Fruit fly (Drosophila melanogaster): ENCODE data around the gene CG8668.
A peak's percentile ranks its signal among the peaks of the same experiment; 100 is the strongest.

The CG8668 gene

DNA sequence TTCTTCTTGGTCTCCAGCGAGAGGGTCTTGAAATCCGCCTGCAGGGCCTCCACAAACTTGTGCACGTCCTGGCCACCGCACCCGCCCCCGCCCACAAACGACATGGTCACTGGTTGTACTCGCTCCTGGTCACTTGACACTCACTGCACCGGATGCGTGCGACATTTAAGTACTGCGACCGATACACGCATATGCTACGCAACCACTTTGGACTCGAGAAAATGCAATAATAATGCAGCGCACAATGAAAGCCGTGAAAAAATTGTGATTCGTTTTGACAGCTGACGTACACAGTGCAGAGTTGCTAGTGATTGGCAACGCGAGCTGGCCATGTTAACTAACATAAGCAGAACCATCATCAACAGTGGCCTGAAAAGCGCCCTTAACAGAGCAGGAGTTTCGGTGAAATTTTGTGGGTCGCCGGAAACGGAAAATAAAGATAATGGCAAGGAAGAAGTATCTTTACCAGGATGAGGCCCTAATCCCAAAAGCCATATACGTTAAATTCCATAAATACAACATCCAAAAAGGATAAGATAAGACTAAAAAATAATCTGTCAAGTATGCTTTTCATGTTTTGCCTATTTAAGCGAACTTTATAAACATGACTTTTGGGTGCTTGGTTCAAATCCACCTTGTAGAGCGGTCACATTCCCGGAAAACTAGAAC is 3.0 kb upstream of the CG8668 start, which contains the start of the genes mon2 and CG8673:
TSS of gene mon2 (minus strand) at position 300 of the 669 bp plus-strand sequence.
TSS of gene CG8673 (plus strand) at position 619 of the 669 bp plus-strand sequence.
- peak; percentile 7 for TF ChIP-seq noc (tag; optimal IDR thresholded peaks at IDR 0.05)

DNA sequence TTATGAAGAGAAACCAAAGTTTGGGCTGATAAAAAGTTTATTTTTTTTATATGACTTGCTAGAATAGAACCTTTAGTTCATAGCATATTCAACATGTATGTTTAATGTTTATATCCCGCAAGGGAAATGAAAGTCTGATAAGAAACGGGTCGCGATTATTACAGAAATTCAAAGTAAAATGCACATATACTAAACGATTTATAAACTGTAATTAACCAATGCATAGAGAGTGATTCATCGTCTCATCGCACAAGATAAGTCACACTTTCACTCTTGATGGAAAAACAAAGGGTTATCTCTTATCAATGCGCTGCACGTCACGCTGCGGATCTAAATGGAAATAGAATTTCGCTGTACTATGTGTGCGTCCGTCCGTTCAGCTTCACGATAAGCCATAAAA is 2.1 kb downstream of the CG8668 start:
- no peak for TF ChIP-seq noc (tag; optimal IDR thresholded peaks at IDR 0.05)

DNA sequence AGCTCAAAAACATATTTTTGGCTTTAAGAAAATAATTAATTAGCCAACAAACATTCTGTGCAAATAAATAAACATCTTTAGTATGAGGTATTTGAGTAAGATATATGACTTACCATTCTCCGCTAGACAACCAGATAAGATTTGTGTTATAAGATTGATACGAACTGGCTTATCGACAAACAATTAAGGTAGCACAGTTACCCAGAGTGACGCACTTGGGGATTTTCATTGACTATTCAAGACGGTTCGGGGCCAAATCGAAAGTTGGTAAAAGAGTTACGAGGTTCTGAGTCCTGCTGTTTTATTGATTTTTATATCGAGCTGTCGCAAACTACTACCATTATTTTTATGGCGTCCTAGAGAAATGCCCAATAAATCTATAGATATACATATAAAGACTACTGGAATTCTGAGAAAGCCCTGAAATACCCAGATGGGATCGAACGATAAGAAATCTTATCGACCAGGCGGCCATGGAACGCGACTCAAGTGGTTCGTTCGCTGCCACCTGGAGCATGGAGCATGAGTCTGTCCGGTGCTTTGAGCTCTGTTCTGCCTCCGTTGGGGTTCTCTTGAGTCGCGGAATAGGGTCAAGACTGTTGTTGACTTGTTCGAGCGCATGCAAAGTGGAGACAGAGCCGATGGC is 3.3 kb downstream of the CG8668 start:
- TF ChIP-seq noc (tag; optimal IDR thresholded peaks at IDR 0.05): peak; percentile 47

DNA sequence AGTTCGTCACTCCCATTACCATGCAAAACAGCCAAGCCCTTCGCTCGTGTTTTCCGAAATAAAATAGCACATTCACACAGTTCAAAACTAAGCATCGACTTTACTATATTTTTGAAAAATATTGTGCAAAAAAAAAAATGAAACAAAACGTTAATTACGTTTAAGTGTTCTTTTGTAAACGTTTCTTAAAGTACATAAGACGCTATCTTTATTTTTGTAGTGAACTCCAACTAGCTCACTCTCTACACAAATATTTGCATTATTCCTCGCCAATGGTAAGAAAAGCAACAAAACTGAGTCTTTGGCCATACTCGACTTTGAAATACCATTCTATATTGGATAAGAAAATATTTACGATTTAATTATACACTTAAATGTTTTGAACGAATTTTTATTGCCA is 3.9 kb downstream of the CG8668 start:
- TF ChIP-seq noc (tag; optimal IDR thresholded peaks at IDR 0.05): no peak

DNA sequence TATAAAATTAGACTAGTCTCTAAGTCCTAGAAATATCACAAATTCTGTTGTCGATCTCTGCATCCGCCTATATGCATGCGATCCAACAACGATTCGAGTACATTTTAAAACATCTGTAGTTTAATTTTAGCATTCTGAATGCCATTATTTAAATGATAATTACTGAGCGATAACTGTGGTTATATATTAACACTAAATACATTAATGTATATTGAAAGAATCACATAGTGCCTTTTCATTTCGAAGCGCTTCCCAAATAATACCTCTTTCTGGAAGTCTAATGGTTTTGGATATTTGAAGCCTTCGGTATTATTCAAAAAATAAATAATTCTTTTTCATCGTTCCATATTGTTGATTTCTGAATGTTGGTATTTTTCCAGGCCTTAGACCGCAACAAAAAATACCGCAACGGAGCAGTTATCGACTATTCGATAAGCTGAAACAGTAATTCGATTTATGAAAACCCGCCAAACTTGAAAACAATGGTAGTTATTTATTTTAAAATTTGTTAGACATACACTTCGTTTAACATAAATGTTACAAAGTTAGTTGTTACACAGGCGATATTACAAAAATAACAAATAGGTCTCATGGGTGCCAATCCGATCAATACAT is 7.1 kb downstream of the CG8668 start:
- TF ChIP-seq noc (tag; optimal IDR thresholded peaks at IDR 0.05): no peak

DNA sequence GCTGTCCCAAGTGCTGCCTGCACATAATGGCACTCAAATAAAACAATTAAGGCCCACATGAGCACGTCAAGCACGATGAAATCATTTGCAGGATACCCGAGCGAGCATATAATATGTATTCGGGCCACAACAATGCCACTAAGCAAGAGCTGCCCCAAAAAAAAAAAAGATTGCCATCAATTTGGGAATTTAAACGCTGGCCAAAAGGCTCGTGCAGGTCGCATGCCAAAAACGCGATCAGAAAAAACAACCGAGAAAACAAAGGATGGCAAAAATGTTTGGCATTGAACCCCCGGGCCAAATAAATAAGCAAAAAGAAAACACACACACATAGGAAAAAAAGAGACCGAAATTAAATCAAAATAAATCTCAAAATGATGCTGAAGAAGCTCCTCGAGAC is 16.0 kb downstream of the CG8668 start:
- TF ChIP-seq noc (tag; optimal IDR thresholded peaks at IDR 0.05): no peak

DNA sequence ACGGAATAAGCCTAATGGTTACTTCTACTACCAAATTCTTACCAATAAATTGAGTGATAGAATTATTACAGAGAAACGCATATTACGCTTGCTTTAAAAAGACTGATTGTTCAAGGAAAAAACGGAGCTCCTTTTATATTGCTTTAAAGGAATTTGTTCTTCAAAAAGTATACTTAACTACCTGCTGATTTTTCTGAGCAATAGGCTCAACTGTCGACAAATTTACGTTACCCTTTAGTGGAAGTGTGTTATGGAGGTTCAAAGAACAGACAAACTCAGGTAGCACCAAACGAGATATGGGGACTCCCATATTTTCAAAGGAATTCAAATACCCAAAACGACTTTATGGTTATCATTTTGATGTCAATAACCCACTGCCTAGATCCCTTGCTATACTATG is 17.1 kb downstream of the CG8668 start, which contains the start of gene CG42762:
TSS of gene CG42762 (minus strand) at position 101 of the 400 bp plus-strand sequence.
- TF ChIP-seq noc (tag; optimal IDR thresholded peaks at IDR 0.05): no peak

DNA sequence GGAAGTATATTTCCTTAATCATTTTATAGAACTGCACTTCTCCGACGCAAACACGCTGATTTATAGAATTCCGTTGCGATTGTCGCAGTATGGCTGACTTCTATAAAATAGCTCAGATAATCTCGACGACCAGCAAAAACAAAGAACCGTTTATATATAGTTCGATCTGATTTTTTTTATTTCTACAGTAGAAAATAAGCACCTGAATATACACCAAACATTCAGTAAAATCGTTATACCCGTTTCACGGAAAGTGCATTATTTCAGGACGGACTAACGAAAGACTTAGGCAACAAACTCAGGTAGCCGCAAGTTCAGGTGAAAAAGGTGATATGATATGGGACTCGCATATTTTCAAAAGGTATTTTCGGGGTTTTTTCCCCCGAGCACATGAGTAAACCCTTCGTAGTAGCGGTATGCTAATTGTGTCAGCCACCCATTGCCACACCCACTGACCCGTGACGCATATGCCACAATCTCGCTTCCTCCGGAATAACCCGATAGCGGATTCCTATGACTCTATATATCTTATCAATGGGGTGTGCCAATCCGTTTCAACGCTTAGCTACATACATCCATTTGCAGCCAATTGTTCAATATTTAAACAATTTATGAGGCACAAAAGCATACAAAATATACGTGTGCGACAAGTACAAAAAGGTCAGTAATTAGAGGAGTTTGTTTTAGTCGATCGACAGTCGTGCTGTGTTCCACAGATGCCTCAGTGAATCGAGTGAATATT is 18.4 kb downstream of the CG8668 start, which contains the start of the genes CG42763 and CG43394:
TSS of gene CG42763 (minus strand) at position 41 of the 742 bp plus-strand sequence.
TSS of gene CG43394 (plus strand) at position 692 of the 742 bp plus-strand sequence.
- no peak for TF ChIP-seq noc (tag; optimal IDR thresholded peaks at IDR 0.05)

DNA sequence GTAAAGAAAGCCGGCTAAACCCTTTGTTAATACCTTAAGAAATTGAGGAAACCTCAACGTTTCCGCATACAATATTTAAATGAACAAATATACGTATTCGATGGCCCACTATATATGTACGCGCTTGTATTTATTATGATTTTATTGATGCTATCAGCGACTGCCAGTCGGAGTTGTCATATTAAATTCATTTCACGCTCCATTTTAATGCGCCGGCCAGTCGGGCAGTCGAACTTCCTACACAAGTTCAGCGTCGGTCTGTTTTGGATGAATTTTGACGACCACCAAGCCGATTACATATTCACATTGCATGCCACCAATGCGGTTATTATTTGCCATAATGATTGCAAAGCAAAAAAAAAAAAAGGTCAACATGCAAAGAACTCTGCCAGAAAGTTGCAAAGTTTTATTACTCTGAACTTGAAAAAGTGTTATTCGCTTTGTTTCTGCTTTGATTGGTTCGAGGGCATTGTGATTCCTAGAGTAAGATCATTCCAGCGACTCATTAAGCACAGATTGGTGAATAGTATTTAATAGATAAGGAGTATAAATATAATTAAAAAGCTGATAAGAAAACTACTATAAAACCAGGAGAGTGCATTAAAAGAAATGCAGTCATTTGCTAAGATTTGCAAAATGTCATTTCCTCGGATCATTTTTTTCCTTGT is 20.3 kb downstream of the CG8668 start, which contains the start of gene CG31606:
TSS of gene CG31606 (plus strand) at position 618 of the 668 bp plus-strand sequence.
- no peak for TF ChIP-seq noc (tag; optimal IDR thresholded peaks at IDR 0.05)

DNA sequence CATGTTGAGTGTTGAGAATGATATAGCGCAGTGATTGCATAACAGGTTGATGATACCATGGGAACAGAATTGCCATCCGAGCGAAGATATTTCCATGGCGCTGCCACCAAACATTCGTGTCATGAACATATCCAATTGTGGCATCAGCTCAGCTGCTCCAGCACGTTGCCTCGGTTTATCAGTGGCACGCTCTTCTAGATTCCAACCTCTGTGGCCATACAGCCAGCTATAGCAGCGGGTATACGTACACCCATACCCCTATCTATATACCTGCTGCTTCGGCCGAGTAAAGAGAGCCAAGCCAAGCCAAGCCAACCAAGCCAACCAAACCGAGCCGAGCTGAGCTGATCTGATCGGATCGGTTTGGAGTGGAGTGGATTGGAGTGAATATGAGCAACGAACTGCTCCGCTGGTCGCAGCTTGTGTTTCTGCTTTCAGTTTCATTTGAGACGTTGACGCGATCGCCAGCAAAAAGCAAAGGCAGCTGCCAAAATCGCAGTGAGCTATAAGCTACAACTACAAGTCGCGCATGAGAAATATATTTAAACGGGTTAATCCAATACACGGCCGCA is 21.8 kb downstream of the CG8668 start:
- TF ChIP-seq noc (tag; optimal IDR thresholded peaks at IDR 0.05): no peak

DNA sequence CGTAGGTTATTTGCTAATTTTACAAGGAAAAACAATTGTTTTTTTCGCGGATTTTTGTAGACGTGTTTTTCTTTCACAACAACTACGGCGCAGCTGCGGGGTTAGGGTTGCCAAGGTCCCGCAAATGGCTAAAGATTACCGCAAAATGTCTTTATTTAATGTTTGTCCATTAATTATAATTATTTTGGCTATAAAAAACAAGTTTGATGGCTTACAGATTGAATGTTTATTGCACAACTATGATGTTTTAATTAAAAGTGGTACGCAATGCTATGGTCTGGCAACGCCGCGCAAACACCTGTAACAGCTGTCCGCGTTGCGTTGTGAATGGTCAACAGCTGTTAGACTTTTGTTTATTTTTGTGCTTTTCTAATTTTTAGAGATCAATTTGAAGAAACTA is 29.9 kb downstream of the CG8668 start:
- TF ChIP-seq noc (tag; optimal IDR thresholded peaks at IDR 0.05): peak; percentile 73

DNA sequence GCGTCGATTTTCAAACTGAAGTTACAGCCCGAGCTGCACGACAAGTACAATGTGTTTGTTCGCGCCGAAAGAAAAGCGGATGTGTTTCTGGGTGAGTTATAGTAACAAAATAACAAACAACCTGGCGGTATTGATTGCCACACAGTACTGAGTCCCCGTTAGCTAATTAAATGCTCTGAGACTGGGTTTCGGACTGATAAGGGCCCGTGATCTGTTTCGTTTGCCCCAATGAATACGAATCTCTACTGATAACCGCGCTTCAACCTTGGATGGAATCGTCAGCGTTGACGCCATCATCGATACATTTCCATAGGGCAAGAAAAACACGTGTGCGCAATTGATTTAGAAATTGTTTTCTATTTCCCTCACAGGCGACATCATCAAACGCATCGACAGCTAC is 30.4 kb downstream of the CG8668 start:
- TF ChIP-seq noc (tag; optimal IDR thresholded peaks at IDR 0.05): no peak

DNA sequence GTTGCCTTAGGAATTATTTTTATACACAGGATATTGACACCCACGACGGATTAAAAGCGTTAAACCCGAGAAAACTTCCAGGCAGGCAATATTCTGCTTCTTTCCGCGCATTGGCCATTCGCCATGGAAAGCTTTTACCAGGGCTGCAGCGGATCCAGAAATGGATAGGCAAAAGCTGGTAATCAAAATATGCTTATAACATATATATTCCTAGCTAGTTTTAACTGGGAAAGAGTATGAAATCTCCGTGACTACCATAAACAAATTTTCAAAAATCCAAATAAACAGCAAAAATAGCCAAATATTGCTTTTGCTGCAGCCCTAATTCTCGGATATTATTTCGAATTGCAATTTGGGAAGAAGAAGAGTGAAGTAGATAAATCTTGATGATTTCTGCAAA is 32.7 kb downstream of the CG8668 start, which contains the start of the genes PAPLA1 and Rbsn-5:
TSS of gene PAPLA1 (minus strand) at position 141 of the 400 bp plus-strand sequence.
TSS of gene Rbsn-5 (plus strand) at position 335 of the 400 bp plus-strand sequence.
- peak; percentile 93 for TF ChIP-seq noc (tag; optimal IDR thresholded peaks at IDR 0.05)

DNA sequence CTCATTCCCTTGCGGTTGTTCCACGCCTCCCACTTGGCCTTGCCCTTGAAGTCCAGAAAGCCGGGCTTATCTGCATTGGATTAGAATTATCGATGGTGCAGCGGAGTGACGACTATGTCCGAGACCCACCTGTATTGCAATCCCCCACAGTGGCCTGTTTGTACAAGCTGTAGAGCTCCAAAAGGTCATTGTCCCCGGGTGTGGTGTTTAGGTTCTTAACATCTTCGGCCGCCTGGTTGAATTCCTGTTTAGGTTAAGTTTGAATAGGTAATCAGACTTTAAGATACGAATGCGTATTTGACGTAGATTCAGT is 35.1 kb downstream of the CG8668 start:
- no peak for TF ChIP-seq noc (tag; optimal IDR thresholded peaks at IDR 0.05)

Data from whole organism, larva.